Fruit fly (Drosophila melanogaster) whole organism, embryonic: ENCODE results near the gene Vti1a.
A peak's percentile ranks its signal among the peaks of the same experiment; 100 is the strongest.

Experiments
- ATbp ChIP-seq: fragments of 200-800 bp; sonication (Bioruptor generic); optimal IDR thresholded peaks from 2 replicates; lab custom pipeline; 2017; ENCODE audit warnings: missing biosample characterization, mild to moderate bottlenecking, missing genetic modification characterization, missing genetic modification reagents
- Awh ChIP-seq: fragments of 200-800 bp; sonication (Bioruptor generic); IDR thresholded peaks from 2 replicates; pipeline ENCODE4, ENCODE4 v1.3.6; 2022; ENCODE audit warnings: missing biosample characterization, missing genetic modification characterization
- CG10431 ChIP-seq: fragments of 200-800 bp; sonication (Bioruptor generic); optimal IDR thresholded peaks from 3 replicates; lab custom pipeline; 2018; ENCODE audit warnings: missing biosample characterization, mild to moderate bottlenecking, missing genetic modification characterization
- CG12104 ChIP-seq: fragments of 200-800 bp; sonication (Bioruptor generic); optimal IDR thresholded peaks from 3 replicates; lab custom pipeline; 2016; ENCODE audit warnings: missing biosample characterization, missing genetic modification characterization
- CG12219 ChIP-seq: fragments of 200-800 bp; sonication (Bioruptor generic); optimal IDR thresholded peaks from 3 replicates; lab custom pipeline; 2018; ENCODE audit warnings: missing biosample characterization, mild to moderate bottlenecking, missing genetic modification characterization
- CG12391 ChIP-seq: fragments of 200-800 bp; sonication (Bioruptor generic); optimal IDR thresholded peaks from 3 replicates; lab custom pipeline; 2018; ENCODE audit warnings: missing biosample characterization, mild to moderate bottlenecking, missing genetic modification characterization, moderate library complexity
- CG13775 ChIP-seq: fragments of 200-800 bp; sonication (Bioruptor generic); optimal IDR thresholded peaks from 3 replicates; lab custom pipeline; 2017; ENCODE audit warnings: missing biosample characterization, mild to moderate bottlenecking, missing genetic modification characterization
- CG14710 ChIP-seq: fragments of 200-800 bp; sonication (Bioruptor generic); optimal IDR thresholded peaks from 3 replicates; lab custom pipeline; 2019; ENCODE audit warnings: missing biosample characterization, mild to moderate bottlenecking, missing genetic modification characterization, moderate library complexity
- CG14965 ChIP-seq: fragments of 200-800 bp; sonication (Bioruptor generic); optimal IDR thresholded peaks from 2 replicates; lab custom pipeline; 2016; ENCODE audit warnings: missing biosample characterization, missing genetic modification characterization, borderline replicate concordance
- CG17359 ChIP-seq: fragments of 200-800 bp; sonication (Bioruptor generic); optimal IDR thresholded peaks from 3 replicates; lab custom pipeline; 2018; ENCODE audit warnings: missing biosample characterization, mild to moderate bottlenecking, missing genetic modification characterization, moderate library complexity
- CG17385 ChIP-seq: fragments of 200-800 bp; sonication (Bioruptor generic); optimal IDR thresholded peaks from 3 replicates; lab custom pipeline; 2018; ENCODE audit warnings: missing biosample characterization, mild to moderate bottlenecking, missing genetic modification characterization
- CG17829 ChIP-seq: fragments of 200-800 bp; optimal IDR thresholded peaks from 2 replicates; lab custom pipeline; 2019; ENCODE audit warnings: missing biosample characterization, mild to moderate bottlenecking, missing genetic modification characterization, moderate library complexity
- CG18476 ChIP-seq: fragments of 200-800 bp; sonication (Bioruptor generic); optimal IDR thresholded peaks from 2 replicates; lab custom pipeline; 2016; ENCODE audit warnings: missing biosample characterization, mild to moderate bottlenecking, missing genetic modification characterization
- CG2129 ChIP-seq: fragments of 200-800 bp; sonication (Bioruptor generic); IDR thresholded peaks from 2 replicates; pipeline ENCODE4 v1.3.6; 2022; ENCODE audit warnings: missing biosample characterization, missing genetic modification characterization; ENCODE audit not compliant: partially characterized antibody
- CG2199 ChIP-seq: fragments of 200-800 bp; sonication (Bioruptor generic); IDR thresholded peaks from 3 replicates; pipeline ENCODE4 v1.3.6; 2022; ENCODE audit warnings: missing biosample characterization, missing genetic modification characterization
- CG4617 ChIP-seq: fragments of 200-800 bp; sonication (Bioruptor generic); optimal IDR thresholded peaks from 3 replicates; lab custom pipeline; 2016; ENCODE audit warnings: missing biosample characterization, missing genetic modification characterization, borderline replicate concordance
- CG5180 ChIP-seq: fragments of 200-800 bp; sonication (Bioruptor generic); optimal IDR thresholded peaks from 3 replicates; lab custom pipeline; 2017; ENCODE audit warnings: missing biosample characterization, missing genetic modification characterization, mild to moderate bottlenecking, moderate library complexity, missing genetic modification reagents
- CG6254 ChIP-seq: fragments of 200-800 bp; sonication (Bioruptor generic); optimal IDR thresholded peaks from 3 replicates; lab custom pipeline; 2017; ENCODE audit warnings: mild to moderate bottlenecking, missing biosample characterization, missing genetic modification reagents, missing genetic modification characterization
- CG8359 ChIP-seq: fragments of 200-800 bp; sonication (Bioruptor generic); optimal IDR thresholded peaks from 2 replicates; lab custom pipeline; 2017; ENCODE audit warnings: missing biosample characterization, mild to moderate bottlenecking, missing genetic modification characterization, borderline replicate concordance
- CG9817 ChIP-seq: fragments of 200-800 bp; sonication (Bioruptor generic); optimal IDR thresholded peaks from 2 replicates; lab custom pipeline; 2018; ENCODE audit warnings: missing biosample characterization, mild to moderate bottlenecking, missing genetic modification characterization, moderate library complexity
- Chrac-16 ChIP-seq: fragments of 200-800 bp; sonication (Bioruptor generic); optimal IDR thresholded peaks from 3 replicates; lab custom pipeline; 2016; ENCODE audit warnings: missing biosample characterization, missing genetic modification characterization
- CrebB ChIP-seq: fragments of 200-800 bp; sonication (Bioruptor generic); optimal IDR thresholded peaks from 3 replicates; lab custom pipeline; 2018; ENCODE audit warnings: missing biosample characterization, mild to moderate bottlenecking, missing genetic modification characterization
- ERR ChIP-seq: fragments of 200-800 bp; sonication (Bioruptor generic); optimal IDR thresholded peaks from 2 replicates; lab custom pipeline; 2016; ENCODE audit warnings: missing biosample characterization, missing genetic modification characterization
- Mrtf ChIP-seq: fragments of 200-800 bp; sonication (Bioruptor generic); IDR thresholded peaks from 3 replicates; pipeline ENCODE4 v1.3.6; 2022; ENCODE audit warnings: missing biosample characterization, missing genetic modification characterization
- Oaz ChIP-seq: fragments of 200-800 bp; sonication (Bioruptor generic); IDR thresholded peaks from 2 replicates; pipeline ENCODE4 v1.3.6; 2022; ENCODE audit warnings: missing biosample characterization, missing genetic modification characterization
- Oli ChIP-seq: fragments of 200-800 bp; sonication (Bioruptor generic); optimal IDR thresholded peaks from 2 replicates; lab custom pipeline; 2018; ENCODE audit warnings: missing biosample characterization, mild to moderate bottlenecking, missing genetic modification characterization, moderate library complexity
- Rx ChIP-seq: fragments of 200-800 bp; sonication (Bioruptor generic); IDR thresholded peaks from 2 replicates; pipeline ENCODE4 v1.3.6; 2022; ENCODE audit warnings: missing biosample characterization, missing genetic modification characterization
- ab ChIP-seq: fragments of 200-800 bp; sonication (Bioruptor generic); optimal IDR thresholded peaks from 2 replicates; lab custom pipeline; 2016; ENCODE audit warnings: missing biosample characterization, missing genetic modification characterization
- aop ChIP-seq: fragments of 200-800 bp; sonication (Bioruptor generic); IDR thresholded peaks from 2 replicates; pipeline ENCODE4 v1.3.6; 2022; ENCODE audit warnings: missing biosample characterization, missing genetic modification characterization
- bsh ChIP-seq, 2 experiments: fragments of 200-800 bp; sonication (Bioruptor generic); optimal IDR thresholded peaks; 2 replicates each; lab custom pipeline; 2017 to 2018; ENCODE audit warnings: mild to moderate bottlenecking in 2 of 2, missing biosample characterization in 2 of 2, missing genetic modification characterization in 2 of 2, moderate library complexity in 1 of 2
- cas ChIP-seq: fragments of 200-800 bp; sonication (Bioruptor generic); IDR thresholded peaks from 2 replicates; pipeline ENCODE4 v1.3.6; 2022; ENCODE audit warnings: missing biosample characterization, missing genetic modification characterization
- chif ChIP-seq, 2 experiments: fragments of 200-800 bp; sonication (Bioruptor generic); optimal IDR thresholded peaks; 3 replicates each; lab custom pipeline; 2016; ENCODE audit warnings: missing biosample characterization in 2 of 2, missing genetic modification characterization in 2 of 2
- dmrt99B ChIP-seq: fragments of 200-800 bp; sonication (Bioruptor generic); optimal IDR thresholded peaks from 2 replicates; lab custom pipeline; 2018; ENCODE audit warnings: missing biosample characterization, mild to moderate bottlenecking, missing genetic modification characterization, moderate library complexity
- eve ChIP-seq, 2 experiments: fragments of >200 bp; optimal IDR thresholded peaks; 2 replicates each; lab custom pipeline; 2017; ENCODE audit warnings: missing biosample characterization in 2 of 2, missing genetic modification characterization in 2 of 2
- gcm ChIP-seq: fragments of 200-800 bp; sonication (Bioruptor generic); optimal IDR thresholded peaks from 2 replicates; lab custom pipeline; 2019; ENCODE audit warnings: missing biosample characterization, mild to moderate bottlenecking, missing genetic modification characterization, moderate library complexity
- her ChIP-seq: fragments of 200-800 bp; sonication (Bioruptor generic); optimal IDR thresholded peaks from 2 replicates; lab custom pipeline; 2016; ENCODE audit warnings: missing biosample characterization, missing genetic modification characterization
- jigr1 ChIP-seq: fragments of 200-800 bp; sonication (Bioruptor generic); IDR thresholded peaks from 3 replicates; pipeline ENCODE4 v1.3.6; 2022; ENCODE audit warnings: missing biosample characterization, missing genetic modification characterization
- mirr ChIP-seq: fragments of 200-800 bp; sonication (Bioruptor generic); optimal IDR thresholded peaks from 3 replicates; lab custom pipeline; 2018; ENCODE audit warnings: missing biosample characterization, mild to moderate bottlenecking, missing genetic modification characterization
- mld ChIP-seq: fragments of 200-800 bp; sonication (Bioruptor generic); IDR thresholded peaks from 3 replicates; pipeline ENCODE4 v1.3.6; 2022; ENCODE audit warnings: missing biosample characterization, missing genetic modification characterization; ENCODE audit not compliant: partially characterized antibody
- nmo ChIP-seq: fragments of 200-800 bp; sonication (Bioruptor generic); optimal IDR thresholded peaks from 2 replicates; lab custom pipeline; 2018; ENCODE audit warnings: missing biosample characterization, mild to moderate bottlenecking, missing genetic modification characterization, moderate library complexity
- pb ChIP-seq: fragments of 200-800 bp; sonication (Bioruptor generic); optimal IDR thresholded peaks from 3 replicates; lab custom pipeline; 2016; ENCODE audit warnings: missing biosample characterization, missing genetic modification characterization
- peb ChIP-seq: fragments of 200-800 bp; sonication (Bioruptor generic); IDR thresholded peaks from 2 replicates; pipeline ENCODE4 v1.3.6; 2022; ENCODE audit warnings: missing biosample characterization, missing genetic modification characterization
- pzg ChIP-seq: fragments of 200-800 bp; sonication (Bioruptor generic); optimal IDR thresholded peaks from 3 replicates; lab custom pipeline; 2018; ENCODE audit warnings: missing biosample characterization, mild to moderate bottlenecking, missing genetic modification characterization, moderate library complexity
- rib ChIP-seq: fragments of 200-800 bp; sonication (Bioruptor generic); IDR thresholded peaks from 2 replicates; pipeline ENCODE4 v1.3.6; 2022; ENCODE audit warnings: missing biosample characterization, missing genetic modification characterization
- shn ChIP-seq: fragments of 200-800 bp; sonication (Bioruptor generic); optimal IDR thresholded peaks from 3 replicates; lab custom pipeline; 2016; ENCODE audit warnings: missing biosample characterization, missing genetic modification characterization
- sisA ChIP-seq: fragments of 200-800 bp; sonication (Bioruptor generic); IDR thresholded peaks from 2 replicates; pipeline ENCODE4 v1.3.6; 2022; ENCODE audit warnings: missing biosample characterization, missing genetic modification characterization
- unpg ChIP-seq: fragments of 200-800 bp; sonication (Bioruptor generic); optimal IDR thresholded peaks from 3 replicates; lab custom pipeline; 2018; ENCODE audit warnings: missing biosample characterization, mild to moderate bottlenecking, missing genetic modification characterization, moderate library complexity
- vvl ChIP-seq: fragments of 200-800 bp; sonication (Bioruptor generic); IDR thresholded peaks from 2 replicates; pipeline ENCODE4 v1.3.6; 2022; ENCODE audit warnings: missing biosample characterization, missing genetic modification characterization

Vti1a gene

dm6 chr3L:642146-642864 is 50.4 kb downstream of the Vti1a start (continued):
- no peak for TF ChIP-seq CG4617
- TF ChIP-seq unpg (GFP tag; lab: Kevin White, UChicago), result peak; percentile 60
- no peak for TF ChIP-seq CrebB (tag; lab: Kevin White, UChicago)
- peak; percentile 7; the same call in 1 of the 3 replicates for TF ChIP-seq CG2199
- no peak for TF ChIP-seq rib
- TF ChIP-seq ab, result no peak
- TF ChIP-seq CG5180 (GFP tag; lab: Kevin White, UChicago), result peak; percentile 5
- peak; percentile 58 for TF ChIP-seq CG14710
- TF ChIP-seq her (GFP tag; lab: Kevin White, UChicago), result no peak
- TF ChIP-seq peb (GFP tag; lab: Robert Waterston, UW), result 0 out of 2 replicates have a peak, but pooled peaks have one; percentile 5
- TF ChIP-seq CG2129 (GFP tag; lab: Robert Waterston, UW), result no peak
- TF ChIP-seq CG8359 (GFP tag; lab: Kevin White, UChicago), result peak; percentile 12
- no peak for TF ChIP-seq pzg (GFP tag; lab: Kevin White, UChicago)
- no peak for TF ChIP-seq Oaz (GFP tag; lab: Robert Waterston, UW)
- TF ChIP-seq Chrac-16 (GFP tag; lab: Kevin White, UChicago), result peak; percentile 43
- TF ChIP-seq nmo (GFP tag; lab: Kevin White, UChicago), result peak; percentile 76
- TF ChIP-seq CG12104 (GFP tag; lab: Kevin White, UChicago), result peak; percentile 41
- no peak for TF ChIP-seq CG12219
- TF ChIP-seq chif (GFP tag; optimal IDR thresholded peaks at IDR 0.05; lab: Kevin White, UChicago), result peak in 1 of 2 experiments; percentile 7
- no peak for TF ChIP-seq ERR (GFP tag; lab: Kevin White, UChicago)
- no peak for TF ChIP-seq shn (GFP tag; lab: Kevin White, UChicago)
- TF ChIP-seq mld, result no peak
- no peak for TF ChIP-seq CG10431 (GFP tag; lab: Kevin White, UChicago)
- peak; percentile 69 for TF ChIP-seq gcm
- no peak for TF ChIP-seq Rx (GFP tag; lab: Robert Waterston, UW)
- TF ChIP-seq eve (GFP tag; optimal IDR thresholded peaks at IDR 0.05; lab: Kevin White, UChicago), result peak in 1 of 2 experiments; percentile 57
- TF ChIP-seq CG9817 (tag; lab: Kevin White, UChicago), result no peak
- TF ChIP-seq CG12391 (tag; lab: Kevin White, UChicago), result peak; percentile 70
- peak; percentile 17; the same call in 1 of the 2 replicates for TF ChIP-seq Awh (GFP tag; lab: Robert Waterston, UW)
- peak; percentile 61 for TF ChIP-seq CG17829
- TF ChIP-seq mirr (GFP tag; lab: Kevin White, UChicago), result peak; percentile 30
- TF ChIP-seq CG17359 (tag; lab: Kevin White, UChicago), result peak; percentile 45
- no peak for TF ChIP-seq CG14965 (GFP tag; lab: Kevin White, UChicago)
- peak; percentile 12; the same call in 1 of the 2 replicates for TF ChIP-seq vvl
- no peak for TF ChIP-seq cas
- TF ChIP-seq CG18476 (GFP tag; lab: Kevin White, UChicago), result peak; percentile 30
- TF ChIP-seq bsh (GFP tag; optimal IDR thresholded peaks at IDR 0.05; lab: Kevin White, UChicago), result peak in 1 of 2 experiments; percentile 68
- peak; percentile 58 for TF ChIP-seq CG13775
- no peak for TF ChIP-seq CG6254 (GFP tag; lab: Kevin White, UChicago)
- 0 out of 3 replicates have a peak, but pooled peaks have one; percentile 31 for TF ChIP-seq Mrtf (GFP tag; lab: Robert Waterston, UW)
- peak; percentile 34; the same call in 1 of the 2 replicates for TF ChIP-seq sisA (GFP tag; lab: Robert Waterston, UW)
- no peak for TF ChIP-seq jigr1 (GFP tag; lab: Robert Waterston, UW)
- TF ChIP-seq ATbp (GFP tag; lab: Kevin White, UChicago), result peak; percentile 42
- peak; percentile 74 for TF ChIP-seq dmrt99B (tag; lab: Kevin White, UChicago)
- no peak; the same call in 1 of the 2 replicates for TF ChIP-seq aop
- TF ChIP-seq CG17385 (GFP tag; lab: Kevin White, UChicago), result peak; percentile 65
- no peak for TF ChIP-seq pb
- peak; percentile 76 for TF ChIP-seq Oli (tag; lab: Kevin White, UChicago)
